Fruit fly (Drosophila melanogaster) whole organism, embryonic: ENCODE results near the gene CG13461.

Source experiments
- Aef1 ChIP-seq: fragments of 200-800 bp; sonication (Bioruptor generic); IDR thresholded peaks from 3 replicates; pipeline ENCODE4 v1.3.6; 2022; ENCODE audit warnings: missing biosample characterization, missing genetic modification characterization
- BEAF-32 ChIP-seq: fragments of 200-800 bp; sonication (Bioruptor generic); optimal IDR thresholded peaks from 3 replicates; lab custom pipeline; 2017; ENCODE audit warnings: missing biosample characterization, missing genetic modification characterization, mild to moderate bottlenecking, moderate library complexity, missing genetic modification reagents
- Bgb ChIP-seq: fragments of 200-800 bp; sonication (Bioruptor generic); IDR thresholded peaks from 2 replicates; pipeline ENCODE4 v1.3.6; 2022; ENCODE audit warnings: missing biosample characterization, missing genetic modification characterization; ENCODE audit not compliant: partially characterized antibody
- CG10366 ChIP-seq: fragments of 200-800 bp; sonication (Bioruptor generic); IDR thresholded peaks from 2 replicates; pipeline ENCODE4 v1.3.6; 2022; ENCODE audit warnings: missing biosample characterization, missing genetic modification characterization
- CG10565 ChIP-seq: fragments of 200-800 bp; sonication (Bioruptor generic); optimal IDR thresholded peaks from 3 replicates; lab custom pipeline; 2016; ENCODE audit warnings: missing biosample characterization, mild to moderate bottlenecking, missing genetic modification characterization
- CG12104 ChIP-seq: fragments of 200-800 bp; sonication (Bioruptor generic); optimal IDR thresholded peaks from 3 replicates; lab custom pipeline; 2016; ENCODE audit warnings: missing biosample characterization, missing genetic modification characterization
- CG12769 ChIP-seq: fragments of 200-800 bp; sonication (Bioruptor generic); optimal IDR thresholded peaks from 2 replicates; lab custom pipeline; 2019; ENCODE audit warnings: missing biosample characterization, mild to moderate bottlenecking, missing genetic modification characterization, moderate library complexity
- CG15696 ChIP-seq: fragments of 200-800 bp; sonication (Bioruptor generic); optimal IDR thresholded peaks from 2 replicates; lab custom pipeline; 2019; ENCODE audit warnings: missing biosample characterization, mild to moderate bottlenecking, missing genetic modification characterization, moderate library complexity
- CG16863 ChIP-seq: fragments of 200-800 bp; sonication (Bioruptor generic); optimal IDR thresholded peaks from 3 replicates; lab custom pipeline; 2016; ENCODE audit warnings: missing biosample characterization, missing genetic modification characterization
- CG18764 ChIP-seq: fragments of 200-800 bp; sonication (Bioruptor generic); optimal IDR thresholded peaks from 3 replicates; lab custom pipeline; 2016; ENCODE audit warnings: missing biosample characterization, missing genetic modification characterization
- CG2116 ChIP-seq: fragments of 200-800 bp; sonication (Bioruptor generic); optimal IDR thresholded peaks from 3 replicates; lab custom pipeline; 2018; ENCODE audit warnings: missing biosample characterization, mild to moderate bottlenecking, missing genetic modification characterization
- CG2129 ChIP-seq: fragments of 200-800 bp; sonication (Bioruptor generic); IDR thresholded peaks from 2 replicates; pipeline ENCODE4 v1.3.6; 2022; ENCODE audit warnings: missing biosample characterization, missing genetic modification characterization; ENCODE audit not compliant: partially characterized antibody
- CG2199 ChIP-seq: fragments of 200-800 bp; sonication (Bioruptor generic); IDR thresholded peaks from 3 replicates; pipeline ENCODE4 v1.3.6; 2022; ENCODE audit warnings: missing biosample characterization, missing genetic modification characterization
- CG3163 ChIP-seq: fragments of 200-800 bp; sonication (Bioruptor generic); optimal IDR thresholded peaks from 3 replicates; lab custom pipeline; 2016; ENCODE audit warnings: missing biosample characterization, missing genetic modification characterization
- CG32772 ChIP-seq: fragments of 200-800 bp; sonication (Bioruptor generic); IDR thresholded peaks from 2 replicates; pipeline ENCODE4 v1.3.6; 2022; ENCODE audit warnings: missing biosample characterization, missing genetic modification characterization
- CG3281 ChIP-seq: fragments of 200-800 bp; sonication (Bioruptor generic); optimal IDR thresholded peaks from 3 replicates; lab custom pipeline; 2017; ENCODE audit warnings: missing biosample characterization, mild to moderate bottlenecking, missing genetic modification characterization
- CG34376 ChIP-seq: fragments of 200-800 bp; sonication (Bioruptor generic); optimal IDR thresholded peaks from 2 replicates; lab custom pipeline; 2018; ENCODE audit warnings: missing biosample characterization, mild to moderate bottlenecking, missing genetic modification characterization
- CG42726 ChIP-seq: fragments of 200-800 bp; sonication (Bioruptor generic); IDR thresholded peaks from 2 replicates; pipeline ENCODE4 v1.3.6; 2022; ENCODE audit warnings: missing biosample characterization, missing genetic modification characterization; ENCODE audit not compliant: partially characterized antibody
- CG4360 ChIP-seq: fragments of 200-800 bp; sonication (Bioruptor generic); IDR thresholded peaks from 2 replicates; pipeline ENCODE4 v1.3.6; 2022; ENCODE audit warnings: missing biosample characterization, missing genetic modification characterization
- CG5245 ChIP-seq: fragments of 200-800 bp; sonication (Bioruptor generic); optimal IDR thresholded peaks from 3 replicates; lab custom pipeline; 2016; ENCODE audit warnings: missing biosample characterization, missing genetic modification characterization
- CG6791 ChIP-seq: fragments of 200-800 bp; sonication (Bioruptor generic); IDR thresholded peaks from 3 replicates; pipeline ENCODE4 v1.3.6; 2022; ENCODE audit warnings: missing biosample characterization, missing genetic modification characterization; ENCODE audit not compliant: partially characterized antibody
- CG7928 ChIP-seq: fragments of 200-800 bp; sonication (Bioruptor generic); optimal IDR thresholded peaks from 2 replicates; lab custom pipeline; 2017; ENCODE audit warnings: missing biosample characterization, mild to moderate bottlenecking, missing genetic modification characterization
- CG8290 ChIP-seq, 3 experiments: fragments of 200-800 bp; sonication (Bioruptor generic); optimal IDR thresholded peaks; 2 replicates each; lab custom pipeline; 2016 to 2019; ENCODE audit warnings: missing biosample characterization in 3 of 3, missing genetic modification characterization in 3 of 3, mild to moderate bottlenecking in 2 of 3, moderate library complexity in 1 of 3
- CTCF ChIP-seq: fragments of 200-800 bp; sonication (Bioruptor generic); optimal IDR thresholded peaks from 2 replicates; lab custom pipeline; 2017; ENCODE audit warnings: missing biosample characterization, mild to moderate bottlenecking, missing genetic modification characterization, moderate library complexity
- Dbx ChIP-seq: fragments of 200-800 bp; sonication (Bioruptor generic); IDR thresholded peaks from 3 replicates; pipeline ENCODE4 v1.3.6; 2022; ENCODE audit warnings: missing biosample characterization, missing genetic modification characterization
- Deaf1 ChIP-seq: fragments of 200-800 bp; optimal IDR thresholded peaks from 3 replicates; lab custom pipeline; 2019; ENCODE audit warnings: missing biosample characterization, mild to moderate bottlenecking, missing genetic modification characterization, moderate library complexity
- Dref ChIP-seq: fragments of 200-800 bp; sonication (Bioruptor generic); IDR thresholded peaks from 2 replicates; pipeline ENCODE4 v1.3.6; 2022; ENCODE audit warnings: missing biosample characterization, missing genetic modification characterization
- Fer1 ChIP-seq: fragments of 200-800 bp; sonication (Bioruptor generic); optimal IDR thresholded peaks from 2 replicates; lab custom pipeline; 2017; ENCODE audit warnings: missing biosample characterization, mild to moderate bottlenecking, missing genetic modification characterization
- Fer3 ChIP-seq: fragments of 200-800 bp; sonication (Bioruptor generic); optimal IDR thresholded peaks from 2 replicates; lab custom pipeline; 2018; ENCODE audit warnings: missing biosample characterization, mild to moderate bottlenecking, missing genetic modification characterization, moderate library complexity
- Lim3 ChIP-seq: fragments of 200-800 bp; sonication (Bioruptor generic); IDR thresholded peaks from 2 replicates; pipeline ENCODE4 v1.3.6; 2022; ENCODE audit warnings: missing biosample characterization, missing genetic modification characterization
- Med ChIP-seq: fragments of 200-800 bp; sonication (Bioruptor generic); peaks from one replicate; lab custom pipeline; 2016; ENCODE audit warnings: missing biosample characterization, missing genetic modification characterization, mild to moderate bottlenecking, inconsistent platforms, moderate library complexity
- NFAT ChIP-seq: fragments of 200-800 bp; sonication (Bioruptor generic); IDR thresholded peaks from 2 replicates; pipeline ENCODE4 v1.3.6; 2022; ENCODE audit warnings: missing biosample characterization, missing genetic modification characterization
- Rfx ChIP-seq: fragments of 200-800 bp; sonication (Bioruptor generic); IDR thresholded peaks from 2 replicates; pipeline ENCODE4 v1.3.6; 2022; ENCODE audit warnings: missing biosample characterization, missing genetic modification characterization
- amos ChIP-seq: fragments of 200-800 bp; sonication (Bioruptor generic); IDR thresholded peaks from 2 replicates; pipeline ENCODE4 v1.3.6; 2022; ENCODE audit warnings: missing biosample characterization, missing genetic modification characterization; ENCODE audit not compliant: partially characterized antibody
- chm ChIP-seq: fragments of 200-800 bp; sonication (Bioruptor generic); IDR thresholded peaks from 2 replicates; pipeline ENCODE4 v1.3.6; 2022; ENCODE audit warnings: missing biosample characterization, missing genetic modification characterization
- croc ChIP-seq: fragments of 200-800 bp; sonication (Bioruptor generic); conservative IDR thresholded peaks from 3 replicates; pipeline ENCODE4 v1.3.6; 2022; ENCODE audit warnings: missing biosample characterization, missing genetic modification characterization
- dan ChIP-seq: fragments of 200-800 bp; sonication (Bioruptor generic); IDR thresholded peaks from 2 replicates; pipeline ENCODE4 v1.3.6; 2022; ENCODE audit warnings: missing biosample characterization, missing genetic modification characterization
- dmrt11E ChIP-seq: fragments of 200-800 bp; sonication (Bioruptor generic); optimal IDR thresholded peaks from 3 replicates; lab custom pipeline; 2018; ENCODE audit warnings: missing biosample characterization, mild to moderate bottlenecking, missing genetic modification characterization, moderate library complexity
- gro ChIP-seq: fragments of 200-800 bp; sonication (Bioruptor generic); optimal IDR thresholded peaks from 2 replicates; lab custom pipeline; 2016; ENCODE audit warnings: missing biosample characterization, missing genetic modification characterization
- gsb-n ChIP-seq: fragments of 200-800 bp; sonication (Bioruptor generic); optimal IDR thresholded peaks from 3 replicates; lab custom pipeline; 2018; ENCODE audit warnings: missing biosample characterization, mild to moderate bottlenecking, missing genetic modification characterization
- ham ChIP-seq: fragments of 200-800 bp; sonication (Bioruptor generic); IDR thresholded peaks from 2 replicates; pipeline ENCODE4 v1.3.6; 2022; ENCODE audit warnings: missing biosample characterization, missing genetic modification characterization
- hth ChIP-seq: fragments of >200 bp; optimal IDR thresholded peaks from 2 replicates; lab custom pipeline; 2017; ENCODE audit warnings: inconsistent platforms
- insv ChIP-seq, 2 experiments: fragments of 200-800 bp; sonication (Bioruptor generic); optimal IDR thresholded peaks; 3 replicates each; lab custom pipeline; 2016 to 2018; ENCODE audit warnings: missing biosample characterization in 2 of 2, missing genetic modification characterization in 2 of 2
- inv ChIP-seq: fragments of 200-800 bp; sonication (Bioruptor generic); IDR thresholded peaks from 2 replicates; pipeline ENCODE4 v1.3.6; 2022; ENCODE audit warnings: missing biosample characterization, missing genetic modification characterization; ENCODE audit not compliant: partially characterized antibody
- lilli ChIP-seq: fragments of 200-800 bp; sonication (Bioruptor generic); optimal IDR thresholded peaks from 3 replicates; lab custom pipeline; 2016; ENCODE audit warnings: missing biosample characterization, missing genetic modification characterization
- nau ChIP-seq: fragments of 200-800 bp; sonication (Bioruptor generic); optimal IDR thresholded peaks from 3 replicates; lab custom pipeline; 2017; ENCODE audit warnings: missing biosample characterization, mild to moderate bottlenecking, missing genetic modification characterization, missing genetic modification reagents
- phol ChIP-seq: fragments of 200-800 bp; sonication (Bioruptor generic); optimal IDR thresholded peaks from 3 replicates; lab custom pipeline; 2018; ENCODE audit warnings: missing biosample characterization, mild to moderate bottlenecking, missing genetic modification characterization, moderate library complexity
- ro ChIP-seq: fragments of 200-800 bp; sonication (Bioruptor generic); IDR thresholded peaks from 2 replicates; pipeline ENCODE4 v1.3.6; 2022; ENCODE audit warnings: missing biosample characterization, missing genetic modification characterization
- unc-4 ChIP-seq: fragments of 200-800 bp; sonication (Bioruptor generic); IDR thresholded peaks from 2 replicates; pipeline ENCODE4 v1.3.6; 2022; ENCODE audit warnings: missing biosample characterization, missing genetic modification characterization; ENCODE audit not compliant: partially characterized antibody
- vnd ChIP-seq: fragments of 200-800 bp; sonication (Bioruptor generic); IDR thresholded peaks from 3 replicates; pipeline ENCODE4 v1.3.6; 2022; ENCODE audit warnings: missing biosample characterization, missing genetic modification characterization; ENCODE audit not compliant: partially characterized antibody
- zfh1 ChIP-seq: fragments of 200-800 bp; sonication (Bioruptor generic); IDR thresholded peaks from 3 replicates; pipeline ENCODE4 v1.3.6; 2022; ENCODE audit warnings: missing biosample characterization, missing genetic modification characterization

CG13461 gene

DNA sequence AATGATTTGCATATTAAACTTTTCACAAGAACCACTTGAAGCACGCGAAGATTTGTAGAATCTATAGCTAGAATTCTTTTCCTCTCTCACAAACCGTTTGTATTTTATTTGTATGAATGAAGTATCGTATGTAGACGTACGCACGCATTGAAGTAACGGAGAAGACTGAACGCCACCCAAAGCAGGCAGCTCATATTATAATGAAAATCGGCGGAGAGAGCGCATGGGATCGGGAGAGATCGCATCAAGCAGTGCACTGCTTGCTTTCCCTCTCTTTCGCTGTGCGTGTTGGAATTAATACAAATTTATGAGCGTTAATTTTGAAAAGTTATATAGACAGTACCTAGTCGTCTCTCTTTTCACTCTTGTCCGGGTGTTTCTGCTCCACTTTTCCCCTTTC, 27.0 kb upstream of the CG13461 start (continued):
- TF ChIP-seq Aef1 (no peak), CG7928 (GFP tag; lab: Kevin White, UChicago) (no peak), CG18764 (GFP tag; lab: Kevin White, UChicago) (no peak), phol (tag; lab: Kevin White, UChicago) (no peak), dmrt11E (tag; lab: Kevin White, UChicago) (no peak), CG12104 (GFP tag; lab: Kevin White, UChicago) (no peak), CG12769 (tag; lab: Kevin White, UChicago) (no peak), CG42726 (GFP tag; lab: Robert Waterston, UW) (peak; percentile 40; the same call in 1 of the 2 replicates), Dref (no peak), CG5245 (GFP tag; lab: Kevin White, UChicago) (no peak), Fer3 (tag; lab: Kevin White, UChicago) (no peak), nau (no peak), CG2199 (GFP tag; lab: Robert Waterston, UW) (peak; percentile 91), Rfx (GFP tag; lab: Robert Waterston, UW) (no peak), Deaf1 (tag; lab: Kevin White, UChicago) (no peak), BEAF-32 (GFP tag; lab: Kevin White, UChicago) (no peak), CG10565 (GFP tag; lab: Kevin White, UChicago) (no peak), Lim3 (GFP tag; lab: Robert Waterston, UW) (no peak), lilli (GFP tag; lab: Kevin White, UChicago) (no peak), CG34376 (GFP tag; lab: Kevin White, UChicago) (peak; percentile 2), dan (GFP tag; lab: Robert Waterston, UW) (no peak), Dbx (GFP tag; lab: Robert Waterston, UW) (peak; percentile 42; the same call in 1 of the 3 replicates), Bgb (GFP tag; lab: Robert Waterston, UW) (peak; percentile 45; the same call in 1 of the 2 replicates), CG15696 (tag; lab: Kevin White, UChicago) (no peak), CG6791 (GFP tag; lab: Robert Waterston, UW) (peak; percentile 65; the same call in 2 of the 3 replicates), CG32772 (GFP tag; lab: Robert Waterston, UW) (no peak), ro (GFP tag; lab: Robert Waterston, UW) (no peak), hth (lab: Kevin White, UChicago) (no peak), CG4360 (no peak), CG16863 (GFP tag; lab: Kevin White, UChicago) (no peak), insv (GFP tag; optimal IDR thresholded peaks at IDR 0.05; lab: Kevin White, UChicago) (no peak), gsb-n (tag; lab: Kevin White, UChicago) (no peak), gro (no peak), inv (GFP tag; lab: Robert Waterston, UW) (no peak), CG3281 (GFP tag; lab: Kevin White, UChicago) (peak; percentile 39), CG2116 (GFP tag; lab: Kevin White, UChicago) (no peak), NFAT (peak; percentile 37; the same call in 1 of the 2 replicates), ham (GFP tag; lab: Robert Waterston, UW) (no peak), chm (GFP tag; lab: Robert Waterston, UW) (peak; percentile 50; the same call in 1 of the 2 replicates), CG10366 (GFP tag; lab: Robert Waterston, UW) (no peak), croc (GFP tag; lab: Robert Waterston, UW) (no peak), zfh1 (GFP tag; lab: Robert Waterston, UW) (no peak), Med (GFP tag; lab: Kevin White, UChicago) (peak; percentile 65), CG8290 (GFP tag; optimal IDR thresholded peaks at IDR 0.05; lab: Kevin White, UChicago) (peak; percentile 14), CG8290 (tag; optimal IDR thresholded peaks at IDR 0.05; lab: Kevin White, UChicago) (no peak), CG3163 (GFP tag; lab: Kevin White, UChicago) (peak; percentile 87), Fer1 (GFP tag; lab: Kevin White, UChicago) (no peak), amos (peak; percentile 47; the same call in 1 of the 2 replicates), CTCF (GFP tag; lab: Kevin White, UChicago) (no peak), unc-4 (GFP tag; lab: Robert Waterston, UW) (no peak), vnd (GFP tag; lab: Robert Waterston, UW) (no peak), CG2129 (no peak)
